Worm (Caenorhabditis elegans) whole organism, young adult: ENCODE measurements around the gene swt-4.

ENCODE experiments used
- B0336.3 ChIP-seq: fragments of 200-800 bp; sonication (Bioruptor generic); IDR thresholded peaks from 2 replicates; pipeline ENCODE4 v1.3.6; 2022; ENCODE audit warnings: missing genetic modification characterization, missing compliant biosample characterization
- F23B12.7 ChIP-seq: sonication (generic microtip); optimal IDR thresholded peaks from 2 replicates; lab custom pipeline; 2017; ENCODE audit warnings: missing genetic modification characterization, mild to moderate bottlenecking, missing compliant biosample characterization, antibody characterized with exemption, moderate library complexity; ENCODE audit not compliant: insufficient read depth
- F37B4.10 ChIP-seq: fragments of 200-800 bp; sonication (Bioruptor generic); IDR thresholded peaks from 2 replicates; pipeline ENCODE4 v1.3.6; 2022; ENCODE audit warnings: missing genetic modification characterization, missing compliant biosample characterization
- F49E8.2 ChIP-seq: sonication (generic microtip); optimal IDR thresholded peaks from 3 replicates; lab custom pipeline; 2017; ENCODE audit warnings: missing genetic modification characterization, mild to moderate bottlenecking, missing compliant biosample characterization, antibody characterized with exemption, moderate library complexity; ENCODE audit not compliant: insufficient read depth
- F57A8.1 ChIP-seq: fragments of 200-800 bp; sonication (Bioruptor generic); optimal IDR thresholded peaks from 2 replicates; lab custom pipeline; 2018; ENCODE audit warnings: mild to moderate bottlenecking, missing genetic modification characterization, moderate library complexity, missing compliant biosample characterization
- K12H6.12 ChIP-seq: fragments of 200-800 bp; sonication (Bioruptor generic); optimal IDR thresholded peaks from 2 replicates; lab custom pipeline; 2018; ENCODE audit warnings: mild to moderate bottlenecking, missing genetic modification characterization, missing compliant biosample characterization
- Y53F4B.3 ChIP-seq: fragments of 200-800 bp; sonication (Bioruptor generic); IDR thresholded peaks from 2 replicates; pipeline ENCODE4 v1.3.6; 2022; ENCODE audit warnings: missing genetic modification reagents, missing genetic modification characterization, missing compliant biosample characterization
- aptf-3 ChIP-seq: fragments of 200-800 bp; sonication (Bioruptor generic); IDR thresholded peaks from 2 replicates; pipeline ENCODE4 v1.3.6; 2022; ENCODE audit warnings: missing genetic modification characterization, missing compliant biosample characterization
- attf-5 ChIP-seq: fragments of 200-800 bp; sonication (Bioruptor generic); optimal IDR thresholded peaks from 2 replicates; lab custom pipeline; 2018; ENCODE audit warnings: mild to moderate bottlenecking, missing genetic modification characterization, missing compliant biosample characterization
- bed-2 ChIP-seq: fragments of 200-800 bp; sonication (Bioruptor generic); IDR thresholded peaks from 2 replicates; pipeline ENCODE4 v1.3.6; 2022; ENCODE audit warnings: missing genetic modification reagents, missing genetic modification characterization, missing compliant biosample characterization
- cebp-1 ChIP-seq, 2 experiments: fragments of 200-800 bp in 1 of 2; sonication (Bioruptor generic) in 1 of 2; sonication (generic microtip) in 1 of 2; IDR thresholded peaks in 1 of 2; optimal IDR thresholded peaks in 1 of 2; 2 replicates each; pipeline versions ENCODE4 v1.3.6 to Lab custom; 2017 to 2022; ENCODE audit warnings: missing compliant biosample characterization in 2 of 2, missing genetic modification characterization in 2 of 2, mild to moderate bottlenecking in 1 of 2, missing genetic modification reagents in 1 of 2, moderate library complexity in 1 of 2
- ceh-100 ChIP-seq: fragments of 200-800 bp; sonication (Bioruptor generic); IDR thresholded peaks from 2 replicates; pipeline ENCODE4 v1.3.6; 2022; ENCODE audit warnings: missing genetic modification reagents, missing genetic modification characterization, missing compliant biosample characterization
- egl-44 ChIP-seq: fragments of 200-800 bp; sonication (Bioruptor generic); IDR thresholded peaks from 2 replicates; pipeline ENCODE4 v1.3.6; 2022; ENCODE audit warnings: missing genetic modification reagents, missing genetic modification characterization, missing compliant biosample characterization
- hlh-26 ChIP-seq: fragments of 200-800 bp; sonication (Bioruptor generic); conservative IDR thresholded peaks from 2 replicates; pipeline ENCODE4 v1.3.6; 2022; ENCODE audit warnings: missing genetic modification reagents, missing genetic modification characterization, missing compliant biosample characterization
- hmg-1.2 ChIP-seq: fragments of 200-800 bp; sonication (Bioruptor generic); IDR thresholded peaks from 2 replicates; pipeline ENCODE4 v1.3.6; 2022; ENCODE audit warnings: missing genetic modification reagents, missing genetic modification characterization, missing compliant biosample characterization
- hsf-1 ChIP-seq: fragments of 200-800 bp; sonication (Bioruptor generic); IDR thresholded peaks from 2 replicates; pipeline ENCODE4 v1.3.6; 2022; ENCODE audit warnings: missing genetic modification reagents, missing genetic modification characterization, missing compliant biosample characterization
- lin-26 ChIP-seq: fragments of 200-800 bp; sonication (Bioruptor generic); IDR thresholded peaks from 2 replicates; pipeline ENCODE4 v1.3.6; 2022; ENCODE audit warnings: missing genetic modification reagents, missing genetic modification characterization, missing compliant biosample characterization
- lin-40 ChIP-seq: sonication (generic microtip); optimal IDR thresholded peaks from 2 replicates; lab custom pipeline; 2016; ENCODE audit warnings: missing genetic modification characterization, mild to moderate bottlenecking, missing compliant biosample characterization, missing genotype, missing genetic modification reagents
- lin-54 ChIP-seq: fragments of 200-800 bp; sonication (Bioruptor generic); optimal IDR thresholded peaks from 2 replicates; lab custom pipeline; 2018; ENCODE audit warnings: mild to moderate bottlenecking, missing genetic modification characterization, missing compliant biosample characterization
- lsy-27 ChIP-seq: sonication (generic microtip); optimal IDR thresholded peaks from 2 replicates; lab custom pipeline; 2017; ENCODE audit warnings: missing genetic modification characterization, mild to moderate bottlenecking, missing compliant biosample characterization, antibody characterized with exemption, missing genotype, borderline replicate concordance; ENCODE audit not compliant: insufficient read depth
- mcd-1 ChIP-seq: fragments of 200-800 bp; sonication (Bioruptor generic); IDR thresholded peaks from 2 replicates; pipeline ENCODE4 v1.3.6; 2022; ENCODE audit warnings: missing genetic modification reagents, missing genetic modification characterization, missing compliant biosample characterization
- nhr-80 ChIP-seq: sonication (generic microtip); optimal IDR thresholded peaks from 2 replicates; lab custom pipeline; 2016; ENCODE audit warnings: missing genetic modification characterization, missing compliant biosample characterization
- pbrm-1 ChIP-seq: fragments of 200-800 bp; sonication (Bioruptor generic); IDR thresholded peaks from 2 replicates; pipeline ENCODE4 v1.3.6; 2022; ENCODE audit warnings: missing genetic modification reagents, missing genetic modification characterization, missing compliant biosample characterization
- pha-4 ChIP-seq: fragments of 150-350 bp; sonication (generic microtip); optimal IDR thresholded peaks from 2 replicates; lab custom pipeline; 2014; ENCODE audit warnings: missing biosample characterization, missing genetic modification reagents, missing genetic modification characterization
- rcor-1 ChIP-seq: fragments of 200-800 bp; sonication (Bioruptor generic); IDR thresholded peaks from 2 replicates; pipeline ENCODE4 v1.3.6; 2022; ENCODE audit warnings: missing genetic modification reagents, missing genetic modification characterization, missing compliant biosample characterization
- rec-8 ChIP-seq, 2 experiments: sonication (generic microtip); optimal IDR thresholded peaks; 2 replicates each; lab custom pipeline; 2016; ENCODE audit warnings: mild to moderate bottlenecking in 2 of 2, missing genetic modification characterization in 2 of 2, missing genetic modification reagents in 2 of 2, missing genotype in 2 of 2, missing biosample characterization in 1 of 2, missing compliant biosample characterization in 1 of 2, moderate library complexity in 1 of 2
- sea-2 ChIP-seq: fragments of 200-800 bp; sonication (Bioruptor generic); IDR thresholded peaks from 2 replicates; pipeline ENCODE4 v1.3.6; 2022; ENCODE audit warnings: missing genetic modification characterization, missing compliant biosample characterization
- snpc-4 ChIP-seq, 5 experiments: fragments of 150-350 bp in 1 of 5; sonication (generic microtip) in 4 of 5; optimal IDR thresholded peaks; 2 replicates each; lab custom pipeline; 2014 to 2018; ENCODE audit warnings: missing genetic modification characterization in 5 of 5, missing biosample characterization in 3 of 5, antibody characterized with exemption in 2 of 5, mild to moderate bottlenecking in 2 of 5, missing compliant biosample characterization in 2 of 5, missing genotype in 2 of 5, moderate library complexity in 2 of 5, missing genetic modification reagents in 1 of 5
- tbp1 ChIP-seq: fragments of 200-800 bp; sonication (Bioruptor generic); optimal IDR thresholded peaks from 2 replicates; lab custom pipeline; 2018; ENCODE audit warnings: mild to moderate bottlenecking, missing genetic modification characterization, missing compliant biosample characterization
- zfh-2 ChIP-seq: fragments of 200-800 bp; sonication (Bioruptor generic); conservative IDR thresholded peaks from 2 replicates; pipeline ENCODE4 v1.3.6; 2022; ENCODE audit warnings: missing genetic modification reagents, missing genetic modification characterization, missing compliant biosample characterization
- ztf-18 ChIP-seq: sonication (generic microtip); optimal IDR thresholded peaks from 2 replicates; lab custom pipeline; 2016; ENCODE audit warnings: missing genotype, mild to moderate bottlenecking, missing genetic modification characterization, missing compliant biosample characterization
- ztf-6 ChIP-seq: fragments of 200-800 bp; sonication (Bioruptor generic); IDR thresholded peaks from 2 replicates; pipeline ENCODE4 v1.3.6; 2022; ENCODE audit warnings: missing genetic modification reagents, missing genetic modification characterization, missing compliant biosample characterization

Gene swt-4

ce11 chrIII:10599699-10600098 lies 29.2 kb downstream of the swt-4 start:
- 0 out of 2 replicates have a peak, but pooled peaks have one; percentile 9 for TF ChIP-seq ceh-100 (GFP tag; lab: Robert Waterston, UW)
- peak; percentile 89 for TF ChIP-seq attf-5 (GFP tag; lab: Kevin White, UChicago)
- TF ChIP-seq cebp-1 (GFP tag; IDR thresholded peaks at IDR 0.05; lab: Robert Waterston, UW), result peak; percentile 59; the same call in 1 of the 2 replicates
- TF ChIP-seq cebp-1 (tag; optimal IDR thresholded peaks at IDR 0.05; lab: Kevin White, UChicago), result peak; percentile 92
- no peak for TF ChIP-seq hsf-1 (GFP tag; lab: Robert Waterston, UW)
- TF ChIP-seq tbp1 (GFP tag; lab: Kevin White, UChicago), result peak; percentile 1
- peak; percentile 70 for TF ChIP-seq mcd-1 (GFP tag; lab: Robert Waterston, UW)
- TF ChIP-seq F57A8.1 (GFP tag; lab: Kevin White, UChicago), result no peak
- TF ChIP-seq lin-26, result no peak
- TF ChIP-seq lin-40, result peak; percentile 56
- TF ChIP-seq snpc-4 (GFP tag; optimal IDR thresholded peaks at IDR 0.05; lab: Kevin White, UChicago), result no peak
- peak in 1 of 4 experiments; percentile 2 for TF ChIP-seq snpc-4 (tag; optimal IDR thresholded peaks at IDR 0.05; lab: Kevin White, UChicago)
- 0 out of 2 replicates have a peak, but pooled peaks have one; percentile 26 for TF ChIP-seq pbrm-1 (GFP tag; lab: Robert Waterston, UW)
- TF ChIP-seq nhr-80, result peak; percentile 70
- no peak for TF ChIP-seq F49E8.2 (tag; lab: Kevin White, UChicago)
- TF ChIP-seq ztf-18 (tag; lab: Kevin White, UChicago), result peak; percentile 29
- TF ChIP-seq egl-44 (GFP tag; lab: Robert Waterston, UW), result peak; percentile 32; the same call in 1 of the 2 replicates
- peak; percentile 29 for TF ChIP-seq K12H6.12
- peak; percentile 7; the same call in 1 of the 2 replicates for TF ChIP-seq rcor-1
- TF ChIP-seq F23B12.7 (tag; lab: Kevin White, UChicago), result peak; percentile 4
- no peak for TF ChIP-seq hlh-26 (GFP tag; lab: Robert Waterston, UW)
- TF ChIP-seq B0336.3, result 0 out of 2 replicates have a peak, but pooled peaks have one; percentile 28
- peak; percentile 28 for TF ChIP-seq lin-54
- TF ChIP-seq aptf-3 (GFP tag; lab: Robert Waterston, UW), result no peak
- peak; percentile 32 for TF ChIP-seq pha-4 (tag; lab: Kevin White, UChicago)
- TF ChIP-seq hmg-1.2 (GFP tag; lab: Robert Waterston, UW), result peak; percentile 49; the same call in 1 of the 2 replicates
- no peak for TF ChIP-seq rec-8 (tag; optimal IDR thresholded peaks at IDR 0.05; lab: Kevin White, UChicago)

DNA sequence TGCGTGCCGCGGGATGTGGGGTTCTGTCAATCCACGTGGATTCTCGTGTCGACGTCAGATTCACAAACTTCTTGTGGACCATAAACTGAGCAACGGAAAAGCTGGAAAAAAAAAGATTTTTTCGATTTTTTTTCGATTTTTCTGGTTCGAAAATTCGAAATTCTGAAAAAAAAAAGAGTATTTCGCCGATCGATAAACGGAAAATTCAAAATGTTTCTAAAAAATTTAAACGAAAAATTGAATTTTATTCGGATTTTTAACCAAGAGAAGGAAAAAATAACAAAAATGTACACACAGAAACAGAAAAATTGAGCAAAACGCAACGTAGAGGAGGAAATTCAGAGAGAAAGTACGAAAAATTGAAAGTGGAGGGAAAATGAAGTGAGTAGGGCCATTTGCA lies 32.6 kb downstream of the swt-4 start, which contains the start of gene Y39A1A.3:
Gene Y39A1A.3 (minus strand): TSS at position 101 of the 400 bp plus-strand sequence.
- TF ChIP-seq attf-5 (GFP tag; lab: Kevin White, UChicago) (no peak), bed-2 (no peak), F37B4.10 (GFP tag; lab: Robert Waterston, UW) (no peak), cebp-1 (GFP tag; IDR thresholded peaks at IDR 0.05; lab: Robert Waterston, UW) (no peak), cebp-1 (tag; optimal IDR thresholded peaks at IDR 0.05; lab: Kevin White, UChicago) (peak; percentile 14), sea-2 (GFP tag; lab: Robert Waterston, UW) (no peak)

DNA sequence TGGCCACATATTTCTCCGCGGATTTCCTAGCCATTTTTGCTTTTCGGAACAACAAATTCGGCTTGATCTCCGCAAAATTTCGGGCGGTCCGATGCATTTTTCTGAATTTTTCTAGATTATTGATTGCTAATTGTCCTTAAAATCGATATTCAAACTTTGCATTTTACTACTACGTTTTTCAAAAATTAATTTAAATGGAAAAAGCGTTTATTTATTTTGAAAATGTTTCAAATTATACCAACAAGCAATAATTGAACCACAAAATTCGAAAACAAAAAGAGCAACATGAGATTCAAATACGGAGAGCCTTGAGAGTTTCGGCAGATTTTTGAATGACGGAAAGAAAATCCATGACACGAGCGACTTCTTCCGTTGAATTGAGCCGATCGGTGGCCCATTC lies 33.9 kb downstream of the swt-4 start, which contains the start of gene Y45F3A.9:
Gene Y45F3A.9 (minus strand): TSS at position 101 of the 400 bp plus-strand sequence.
- TF ChIP-seq Y53F4B.3 (GFP tag; lab: Robert Waterston, UW) (no peak), zfh-2 (GFP tag; lab: Robert Waterston, UW) (no peak), ztf-6 (GFP tag; lab: Robert Waterston, UW) (no peak), lin-40 (no peak), lsy-27 (tag; lab: Kevin White, UChicago) (no peak)
- TF ChIP-seq, all 124 proteins: peak for 0
